Worm (Caenorhabditis elegans) whole organism, young adult: ENCODE results near the gene F13E9.13.

ENCODE experiments used
- F49E8.2 ChIP-seq: sonication (generic microtip); optimal IDR thresholded peaks from 3 replicates; lab custom pipeline; 2017; ENCODE audit warnings: missing genetic modification characterization, mild to moderate bottlenecking, missing compliant biosample characterization, antibody characterized with exemption, moderate library complexity; ENCODE audit not compliant: insufficient read depth
- ZK185.1 ChIP-seq: sonication (generic microtip); optimal IDR thresholded peaks from 2 replicates; lab custom pipeline; 2016; ENCODE audit warnings: mild to moderate bottlenecking, missing genetic modification characterization, missing compliant biosample characterization; ENCODE audit not compliant: poor library complexity, severe bottlenecking
- bed-1 ChIP-seq: fragments of 200-800 bp; sonication (Bioruptor generic); IDR thresholded peaks from 2 replicates; pipeline ENCODE4 v1.3.6; 2022; ENCODE audit warnings: missing genetic modification reagents, missing genetic modification characterization, missing compliant biosample characterization
- dpff-1 ChIP-seq: sonication (generic microtip); optimal IDR thresholded peaks from 2 replicates; lab custom pipeline; 2017; ENCODE audit warnings: mild to moderate bottlenecking, missing genetic modification characterization, missing compliant biosample characterization
- ets-4 ChIP-seq: fragments of 200-800 bp; sonication (Bioruptor generic); optimal IDR thresholded peaks from 2 replicates; lab custom pipeline; 2018; ENCODE audit warnings: mild to moderate bottlenecking, missing genetic modification characterization, missing compliant biosample characterization
- hmg-20 ChIP-seq: fragments of 200-800 bp; sonication (Bioruptor generic); IDR thresholded peaks from 2 replicates; pipeline ENCODE4 v1.3.6; 2022; ENCODE audit warnings: missing genetic modification reagents, missing genetic modification characterization, missing compliant biosample characterization
- lin-35 ChIP-seq, 3 experiments: fragments of 150-350 bp in 2 of 3; sonication (generic microtip) in 1 of 3; optimal IDR thresholded peaks; 2 replicates each; lab custom pipeline; 2014 to 2018; ENCODE audit warnings: missing biosample characterization in 3 of 3, missing genetic modification characterization in 3 of 3, missing genetic modification reagents in 3 of 3
- unc-62 ChIP-seq: fragments of 150-350 bp; optimal IDR thresholded peaks from 2 replicates; lab custom pipeline; 2014; ENCODE audit warnings: missing biosample characterization, missing genetic modification reagents, missing genetic modification characterization
- zim-3 ChIP-seq: sonication (generic microtip); optimal IDR thresholded peaks from 2 replicates; lab custom pipeline; 2017; ENCODE audit warnings: mild to moderate bottlenecking, missing genetic modification characterization, moderate library complexity, missing compliant biosample characterization

DNA sequence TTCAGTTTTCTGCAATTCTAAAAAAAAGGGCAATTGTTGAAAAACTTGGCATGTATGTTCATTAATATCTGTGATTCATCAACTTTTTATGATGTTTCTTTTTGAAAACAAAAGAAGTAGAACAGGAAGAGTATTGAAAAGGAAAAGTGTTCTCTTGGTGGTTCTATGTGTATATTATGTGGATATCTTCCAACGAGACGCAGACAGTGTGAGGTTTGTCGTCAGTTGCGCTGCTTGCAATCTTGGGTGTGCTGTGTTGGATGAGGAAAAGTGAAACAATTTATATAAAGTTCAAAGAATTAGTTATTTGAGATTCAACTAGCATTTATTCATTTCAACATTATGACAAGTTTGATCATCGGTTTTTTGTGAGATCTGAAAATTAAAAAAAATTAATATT lies 28.9 kb upstream of the F13E9.13 start:
- TF ChIP-seq zim-3 (tag; lab: Kevin White, UChicago) = no peak
- TF ChIP-seq ets-4 (GFP tag; lab: Kevin White, UChicago) = no peak
- TF ChIP-seq F49E8.2 (tag; lab: Kevin White, UChicago) = no peak
- no peak for TF ChIP-seq hmg-20 (GFP tag; lab: Robert Waterston, UW)
- TF ChIP-seq bed-1 = no peak
- no peak for TF ChIP-seq ZK185.1 (tag; lab: Kevin White, UChicago)
- TF ChIP-seq unc-62 = no peak
- TF ChIP-seq dpff-1 (tag; lab: Kevin White, UChicago) = no peak
- TF ChIP-seq lin-35 (GFP tag; optimal IDR thresholded peaks at IDR 0.05; lab: Kevin White, UChicago) = no peak
